Fruit fly (Drosophila melanogaster) whole organism, adult: Measurements from ENCODE around the gene CG10562.

Experiments
- CG1620 ChIP-seq: fragments of 200-800 bp; sonication (Bioruptor generic); optimal IDR thresholded peaks from 2 replicates; lab custom pipeline; 2016; ENCODE audit warnings: missing biosample characterization, missing genetic modification characterization
- CG33017 ChIP-seq: fragments of 200-800 bp; sonication (Bioruptor generic); optimal IDR thresholded peaks from 2 replicates; lab custom pipeline; 2018; ENCODE audit warnings: missing biosample characterization, mild to moderate bottlenecking, missing genetic modification characterization, moderate library complexity
- CG7101 ChIP-seq: fragments of 200-800 bp; sonication (Bioruptor generic); optimal IDR thresholded peaks from 2 replicates; lab custom pipeline; 2018; ENCODE audit warnings: missing biosample characterization, mild to moderate bottlenecking, missing genetic modification characterization, moderate library complexity
- Clk ChIP-seq: fragments of 200-800 bp; sonication (Bioruptor generic); optimal IDR thresholded peaks from 2 replicates; lab custom pipeline; 2017; ENCODE audit warnings: missing biosample characterization, missing genetic modification characterization
- Crg-1 ChIP-seq: fragments of 200-800 bp; sonication (Bioruptor generic); optimal IDR thresholded peaks from 2 replicates; lab custom pipeline; 2016; ENCODE audit warnings: missing biosample characterization, missing genetic modification characterization
- Hr96 ChIP-seq: fragments of 200-800 bp; sonication (Bioruptor generic); optimal IDR thresholded peaks from 2 replicates; lab custom pipeline; 2016; ENCODE audit warnings: missing biosample characterization, missing genetic modification characterization
- cic ChIP-seq: fragments of 200-800 bp; sonication (Bioruptor generic); optimal IDR thresholded peaks from 2 replicates; lab custom pipeline; 2017; ENCODE audit warnings: missing biosample characterization, mild to moderate bottlenecking, missing genetic modification characterization, moderate library complexity

DNA sequence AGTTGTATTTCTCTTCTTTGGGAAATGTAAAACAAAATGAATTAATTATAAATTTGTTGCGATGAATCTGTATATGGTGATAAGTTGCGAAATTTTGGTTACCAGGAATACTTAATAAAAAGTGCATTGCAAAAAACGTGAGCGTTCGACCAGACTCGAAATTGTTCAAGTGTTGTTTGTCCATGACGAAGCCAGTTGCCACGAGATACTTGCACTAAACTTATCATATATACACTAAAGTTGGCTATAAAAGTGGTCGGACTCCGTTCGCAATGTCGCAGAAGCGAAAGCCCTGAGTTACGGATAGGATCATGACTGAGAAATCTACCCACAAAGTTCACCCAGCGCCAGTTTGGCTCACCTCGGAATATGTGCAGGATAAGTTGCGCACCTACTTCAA lies 49.0 kb downstream of the CG10562 start, which contains the start of gene CG11878:
- no peak for TF ChIP-seq Hr96 (GFP tag; lab: Kevin White, UChicago)
- peak; percentile 0 for TF ChIP-seq cic (GFP tag; lab: Kevin White, UChicago)
- no peak for TF ChIP-seq Crg-1 (GFP tag; lab: Kevin White, UChicago)
- no peak for TF ChIP-seq CG7101 (tag; lab: Kevin White, UChicago)
- no peak for TF ChIP-seq CG33017 (tag; lab: Kevin White, UChicago)
- no peak for TF ChIP-seq CG1620
- TF ChIP-seq Clk (GFP tag; lab: Kevin White, UChicago) = no peak
